Fruit fly (Drosophila melanogaster) whole organism: Measurements from ENCODE around the gene tara.

Source experiments
- CG8478 ChIP-seq: fragments of >200 bp; optimal IDR thresholded peaks from 2 replicates; lab custom pipeline; 2018; ENCODE audit warnings: inconsistent platforms
- Dll ChIP-seq: fragments of >200 bp; optimal IDR thresholded peaks from 2 replicates; lab custom pipeline; 2017
- EcR ChIP-seq, 2 experiments: fragments of >200 bp; optimal IDR thresholded peaks; 2 replicates each; lab custom pipeline; 2017; ENCODE audit warnings: missing biosample characterization in 2 of 2, missing genetic modification characterization in 2 of 2, missing genetic modification reagents in 2 of 2
- pan ChIP-seq: fragments of >200 bp; optimal IDR thresholded peaks from 2 replicates; lab custom pipeline; 2017
- psq ChIP-seq: fragments of >200 bp; optimal IDR thresholded peaks from 2 replicates; lab custom pipeline; 2017
- usp ChIP-seq: fragments of >200 bp; optimal IDR thresholded peaks from 2 replicates; lab custom pipeline; 2017; ENCODE audit warnings: missing biosample characterization, missing genetic modification characterization, mixed read lengths

The tara gene

dm6 chr3R:16273503-16274131 lies 48.2 kb downstream of the tara start:
- TF ChIP-seq EcR (GFP tag; optimal IDR thresholded peaks at IDR 0.05; lab: Kevin White, UChicago) (no peak), pan (no peak), psq (lab: Kevin White, UChicago) (no peak), usp (GFP tag; lab: Kevin White, UChicago) (no peak)

- TF ChIP-seq usp (GFP tag; lab: Kevin White, UChicago): no peak
- no peak for TF ChIP-seq CG8478 (lab: Kevin White, UChicago)
- TF ChIP-seq psq (lab: Kevin White, UChicago): no peak
- no peak for TF ChIP-seq pan
- TF ChIP-seq EcR (GFP tag; optimal IDR thresholded peaks at IDR 0.05; lab: Kevin White, UChicago): no peak
- no peak for TF ChIP-seq Dll (lab: Kevin White, UChicago)
Measured at dm6 chr3R:16274534-16274933, 49.1 kb downstream of the tara start.

- TF ChIP-seq EcR (GFP tag; optimal IDR thresholded peaks at IDR 0.05; lab: Kevin White, UChicago) (no peak), usp (GFP tag; lab: Kevin White, UChicago) (no peak)
Measured at dm6 chr3R:16275329-16275728, 49.9 kb downstream of the tara start.

dm6 chr3R:16275890-16276619 lies 50.6 kb downstream of the tara start:
- TF ChIP-seq Dll (lab: Kevin White, UChicago) (no peak), EcR (GFP tag; optimal IDR thresholded peaks at IDR 0.05; lab: Kevin White, UChicago) (no peak), psq (lab: Kevin White, UChicago) (no peak), usp (GFP tag; lab: Kevin White, UChicago) (no peak), pan (no peak), CG8478 (lab: Kevin White, UChicago) (no peak)

dm6 chr3R:16276992-16277391 lies 51.5 kb downstream of the tara start:
- TF ChIP-seq CG8478 (lab: Kevin White, UChicago) (no peak), psq (lab: Kevin White, UChicago) (no peak), usp (GFP tag; lab: Kevin White, UChicago) (no peak), Dll (lab: Kevin White, UChicago) (no peak), pan (no peak), EcR (GFP tag; optimal IDR thresholded peaks at IDR 0.05; lab: Kevin White, UChicago) (no peak)

- TF ChIP-seq CG8478 (lab: Kevin White, UChicago): no peak
- TF ChIP-seq EcR (GFP tag; optimal IDR thresholded peaks at IDR 0.05; lab: Kevin White, UChicago): no peak
- TF ChIP-seq usp (GFP tag; lab: Kevin White, UChicago): no peak
- no peak for TF ChIP-seq pan
- no peak for TF ChIP-seq Dll (lab: Kevin White, UChicago)
- no peak for TF ChIP-seq psq (lab: Kevin White, UChicago)
Measured at dm6 chr3R:16277543-16277942, 52.1 kb downstream of the tara start.

- TF ChIP-seq psq (lab: Kevin White, UChicago): no peak
Measured at dm6 chr3R:16279382-16279932, 54.0 kb downstream of the tara start.

dm6 chr3R:16280003-16280998 lies 54.9 kb downstream of the tara start:
- peak in 1 of 2 experiments; percentile 69 for TF ChIP-seq EcR (GFP tag; optimal IDR thresholded peaks at IDR 0.05; lab: Kevin White, UChicago)
- TF ChIP-seq psq (lab: Kevin White, UChicago): no peak
- TF ChIP-seq Dll (lab: Kevin White, UChicago): no peak
- TF ChIP-seq pan: peak; percentile 56

dm6 chr3R:16281033-16281680 lies 55.7 kb downstream of the tara start:
- TF ChIP-seq usp (GFP tag; lab: Kevin White, UChicago) (no peak), CG8478 (lab: Kevin White, UChicago) (no peak), EcR (GFP tag; optimal IDR thresholded peaks at IDR 0.05; lab: Kevin White, UChicago) (no peak), Dll (lab: Kevin White, UChicago) (no peak), pan (no peak), psq (lab: Kevin White, UChicago) (no peak)

dm6 chr3R:16282080-16282690 lies 56.7 kb downstream of the tara start:
- no peak for TF ChIP-seq psq (lab: Kevin White, UChicago)
- peak; percentile 22 to 80 for TF ChIP-seq EcR (GFP tag; optimal IDR thresholded peaks at IDR 0.05; lab: Kevin White, UChicago)

dm6 chr3R:16284481-16284880 lies 59.0 kb downstream of the tara start:
- TF ChIP-seq CG8478 (lab: Kevin White, UChicago): no peak
- TF ChIP-seq psq (lab: Kevin White, UChicago): no peak
